Fruit fly (Drosophila melanogaster) whole organism, embryonic: ENCODE results near the gene CG10621.

ENCODE experiments used
- Ada2b ChIP-seq: fragments of 200-800 bp; sonication (Bioruptor generic); IDR thresholded peaks from 2 replicates; pipeline ENCODE4 v1.3.6; 2022; ENCODE audit warnings: missing biosample characterization, missing genetic modification characterization
- CG11247 ChIP-seq: fragments of 200-800 bp; sonication (Bioruptor generic); IDR thresholded peaks from 2 replicates; pipeline ENCODE4 v1.3.6; 2022; ENCODE audit warnings: missing biosample characterization, missing genetic modification characterization
- CG11695 ChIP-seq: fragments of 200-800 bp; sonication (Bioruptor generic); IDR thresholded peaks from 3 replicates; pipeline ENCODE4 v1.3.6; 2022; ENCODE audit warnings: missing biosample characterization, missing genetic modification characterization
- CG12155 ChIP-seq: fragments of 200-800 bp; sonication (Bioruptor generic); optimal IDR thresholded peaks from 3 replicates; lab custom pipeline; 2016; ENCODE audit warnings: missing biosample characterization, missing genetic modification characterization
- CG1233 ChIP-seq: fragments of 200-800 bp; sonication (Bioruptor generic); optimal IDR thresholded peaks from 4 replicates; lab custom pipeline; 2018; ENCODE audit warnings: missing biosample characterization, mild to moderate bottlenecking, missing genetic modification characterization
- CG12769 ChIP-seq: fragments of 200-800 bp; sonication (Bioruptor generic); optimal IDR thresholded peaks from 2 replicates; lab custom pipeline; 2019; ENCODE audit warnings: missing biosample characterization, mild to moderate bottlenecking, missing genetic modification characterization, moderate library complexity
- CG13775 ChIP-seq: fragments of 200-800 bp; sonication (Bioruptor generic); optimal IDR thresholded peaks from 3 replicates; lab custom pipeline; 2017; ENCODE audit warnings: missing biosample characterization, mild to moderate bottlenecking, missing genetic modification characterization
- CG14667 ChIP-seq: fragments of 200-800 bp; sonication (Bioruptor generic); IDR thresholded peaks from 2 replicates; pipeline ENCODE4 v1.3.6; 2022; ENCODE audit warnings: missing biosample characterization, missing genetic modification characterization
- CG14965 ChIP-seq: fragments of 200-800 bp; sonication (Bioruptor generic); optimal IDR thresholded peaks from 2 replicates; lab custom pipeline; 2016; ENCODE audit warnings: missing biosample characterization, missing genetic modification characterization, borderline replicate concordance
- CG15011 ChIP-seq: fragments of 200-800 bp; sonication (Bioruptor generic); optimal IDR thresholded peaks from 3 replicates; lab custom pipeline; 2018; ENCODE audit warnings: missing biosample characterization, mild to moderate bottlenecking, missing genetic modification characterization
- CG15269 ChIP-seq: fragments of 200-800 bp; sonication (Bioruptor generic); optimal IDR thresholded peaks from 2 replicates; lab custom pipeline; 2018; ENCODE audit warnings: missing biosample characterization, mild to moderate bottlenecking, missing genetic modification characterization, moderate library complexity
- CG15514 ChIP-seq: fragments of 200-800 bp; sonication (Bioruptor generic); optimal IDR thresholded peaks from 3 replicates; lab custom pipeline; 2017; ENCODE audit warnings: missing biosample characterization, missing genetic modification characterization, mild to moderate bottlenecking, moderate library complexity, missing genetic modification reagents
- CG18476 ChIP-seq: fragments of 200-800 bp; sonication (Bioruptor generic); optimal IDR thresholded peaks from 2 replicates; lab custom pipeline; 2016; ENCODE audit warnings: missing biosample characterization, mild to moderate bottlenecking, missing genetic modification characterization
- CG2678 ChIP-seq: fragments of 200-800 bp; sonication (Bioruptor generic); optimal IDR thresholded peaks from 3 replicates; lab custom pipeline; 2019; ENCODE audit warnings: missing biosample characterization, mild to moderate bottlenecking, missing genetic modification characterization, moderate library complexity
- CG3163 ChIP-seq: fragments of 200-800 bp; sonication (Bioruptor generic); optimal IDR thresholded peaks from 3 replicates; lab custom pipeline; 2016; ENCODE audit warnings: missing biosample characterization, missing genetic modification characterization
- CG4404 ChIP-seq: fragments of 200-800 bp; sonication (Bioruptor generic); IDR thresholded peaks from 2 replicates; pipeline ENCODE4 v1.3.6; 2022; ENCODE audit warnings: missing biosample characterization, missing genetic modification characterization
- CG7271 ChIP-seq: fragments of 200-800 bp; sonication (Bioruptor generic); optimal IDR thresholded peaks from 2 replicates; lab custom pipeline; 2018; ENCODE audit warnings: missing biosample characterization, mild to moderate bottlenecking, missing genetic modification characterization, moderate library complexity
- CG7839 ChIP-seq: fragments of 200-800 bp; sonication (Bioruptor generic); optimal IDR thresholded peaks from 3 replicates; lab custom pipeline; 2018; ENCODE audit warnings: missing biosample characterization, mild to moderate bottlenecking, missing genetic modification characterization, moderate library complexity
- CG8290 ChIP-seq, 3 experiments: fragments of 200-800 bp; sonication (Bioruptor generic); optimal IDR thresholded peaks; 2 replicates each; lab custom pipeline; 2016 to 2019; ENCODE audit warnings: missing biosample characterization in 3 of 3, missing genetic modification characterization in 3 of 3, mild to moderate bottlenecking in 2 of 3, moderate library complexity in 1 of 3
- Dek ChIP-seq: fragments of 200-800 bp; sonication (Bioruptor generic); optimal IDR thresholded peaks from 3 replicates; lab custom pipeline; 2019; ENCODE audit warnings: missing biosample characterization, mild to moderate bottlenecking, missing genetic modification characterization, moderate library complexity
- MESR4 ChIP-seq: fragments of 200-800 bp; sonication (Bioruptor generic); optimal IDR thresholded peaks from 2 replicates; lab custom pipeline; 2018; ENCODE audit warnings: missing biosample characterization, mild to moderate bottlenecking, missing genetic modification characterization, moderate library complexity
- Meics ChIP-seq: fragments of 200-800 bp; sonication (Bioruptor generic); optimal IDR thresholded peaks from 2 replicates; lab custom pipeline; 2017; ENCODE audit warnings: missing biosample characterization, mild to moderate bottlenecking, missing genetic modification characterization
- NC2β ChIP-seq: fragments of 200-800 bp; sonication (Bioruptor generic); optimal IDR thresholded peaks from 2 replicates; lab custom pipeline; 2016; ENCODE audit warnings: missing biosample characterization, missing genetic modification characterization
- NFAT ChIP-seq: fragments of 200-800 bp; sonication (Bioruptor generic); IDR thresholded peaks from 2 replicates; pipeline ENCODE4 v1.3.6; 2022; ENCODE audit warnings: missing biosample characterization, missing genetic modification characterization
- Ptx1 ChIP-seq: fragments of 200-800 bp; sonication (Bioruptor generic); IDR thresholded peaks from 2 replicates; pipeline ENCODE4 v1.3.6; 2022; ENCODE audit warnings: missing biosample characterization, missing genetic modification characterization
- ara ChIP-seq: fragments of 200-800 bp; sonication (Bioruptor generic); IDR thresholded peaks from 2 replicates; pipeline ENCODE4 v1.3.6; 2022; ENCODE audit warnings: missing biosample characterization, missing genetic modification characterization
- dmrt11E ChIP-seq: fragments of 200-800 bp; sonication (Bioruptor generic); optimal IDR thresholded peaks from 3 replicates; lab custom pipeline; 2018; ENCODE audit warnings: missing biosample characterization, mild to moderate bottlenecking, missing genetic modification characterization, moderate library complexity
- dysf ChIP-seq: fragments of 200-800 bp; sonication (Bioruptor generic); IDR thresholded peaks from 3 replicates; pipeline ENCODE4 v1.3.6; 2022; ENCODE audit warnings: missing biosample characterization, missing genetic modification characterization
- ewg ChIP-seq: fragments of 200-800 bp; sonication (Bioruptor generic); optimal IDR thresholded peaks from 3 replicates; lab custom pipeline; 2017; ENCODE audit warnings: mild to moderate bottlenecking, missing biosample characterization, missing genetic modification reagents, missing genetic modification characterization
- gsb ChIP-seq: fragments of 200-800 bp; sonication (Bioruptor generic); IDR thresholded peaks from 2 replicates; pipeline ENCODE4 v1.3.6; 2022; ENCODE audit warnings: missing biosample characterization, missing genetic modification characterization
- jumu ChIP-seq: fragments of 200-800 bp; sonication (Bioruptor generic); optimal IDR thresholded peaks from 3 replicates; lab custom pipeline; 2016; ENCODE audit warnings: missing biosample characterization, missing genetic modification characterization
- kah ChIP-seq: fragments of 200-800 bp; sonication (Bioruptor generic); optimal IDR thresholded peaks from 2 replicates; lab custom pipeline; 2018; ENCODE audit warnings: missing biosample characterization, mild to moderate bottlenecking, missing genetic modification characterization
- kay ChIP-seq: fragments of 200-800 bp; sonication (Bioruptor generic); optimal IDR thresholded peaks from 2 replicates; lab custom pipeline; 2016; ENCODE audit warnings: missing biosample characterization, missing genetic modification characterization
- klu ChIP-seq: fragments of 200-800 bp; sonication (Bioruptor generic); IDR thresholded peaks from 2 replicates; pipeline ENCODE4 v1.3.6; 2022; ENCODE audit warnings: missing biosample characterization, missing genetic modification characterization
- lbe ChIP-seq: fragments of 200-800 bp; sonication (Bioruptor generic); optimal IDR thresholded peaks from 2 replicates; lab custom pipeline; 2016; ENCODE audit warnings: missing biosample characterization, mild to moderate bottlenecking, missing genetic modification characterization
- mirr ChIP-seq: fragments of 200-800 bp; sonication (Bioruptor generic); optimal IDR thresholded peaks from 3 replicates; lab custom pipeline; 2018; ENCODE audit warnings: missing biosample characterization, mild to moderate bottlenecking, missing genetic modification characterization
- odd ChIP-seq: fragments of 200-800 bp; sonication (Bioruptor generic); optimal IDR thresholded peaks from 2 replicates; lab custom pipeline; 2017; ENCODE audit warnings: missing biosample characterization, mild to moderate bottlenecking, missing genetic modification characterization
- scrt ChIP-seq: fragments of 200-800 bp; sonication (Bioruptor generic); optimal IDR thresholded peaks from 2 replicates; lab custom pipeline; 2018; ENCODE audit warnings: missing biosample characterization, mild to moderate bottlenecking, missing genetic modification characterization, moderate library complexity
- sens ChIP-seq: fragments of 200-800 bp; sonication (Bioruptor generic); peaks from one replicate; lab custom pipeline; 2016; ENCODE audit warnings: missing biosample characterization, missing genetic modification characterization
- tgo ChIP-seq: fragments of 200-800 bp; sonication (Bioruptor generic); IDR thresholded peaks from 3 replicates; pipeline ENCODE4 v1.3.6; 2022; ENCODE audit warnings: missing biosample characterization, missing genetic modification characterization
- ttk ChIP-seq: fragments of 200-800 bp; sonication (Bioruptor generic); IDR thresholded peaks from 2 replicates; pipeline ENCODE4 v2.1.2; 2022; ENCODE audit warnings: missing biosample characterization, missing genetic modification characterization
- zfh2 ChIP-seq: fragments of 200-800 bp; sonication (Bioruptor generic); optimal IDR thresholded peaks from 2 replicates; lab custom pipeline; 2016; ENCODE audit warnings: missing biosample characterization, missing genetic modification characterization

The CG10621 gene

DNA sequence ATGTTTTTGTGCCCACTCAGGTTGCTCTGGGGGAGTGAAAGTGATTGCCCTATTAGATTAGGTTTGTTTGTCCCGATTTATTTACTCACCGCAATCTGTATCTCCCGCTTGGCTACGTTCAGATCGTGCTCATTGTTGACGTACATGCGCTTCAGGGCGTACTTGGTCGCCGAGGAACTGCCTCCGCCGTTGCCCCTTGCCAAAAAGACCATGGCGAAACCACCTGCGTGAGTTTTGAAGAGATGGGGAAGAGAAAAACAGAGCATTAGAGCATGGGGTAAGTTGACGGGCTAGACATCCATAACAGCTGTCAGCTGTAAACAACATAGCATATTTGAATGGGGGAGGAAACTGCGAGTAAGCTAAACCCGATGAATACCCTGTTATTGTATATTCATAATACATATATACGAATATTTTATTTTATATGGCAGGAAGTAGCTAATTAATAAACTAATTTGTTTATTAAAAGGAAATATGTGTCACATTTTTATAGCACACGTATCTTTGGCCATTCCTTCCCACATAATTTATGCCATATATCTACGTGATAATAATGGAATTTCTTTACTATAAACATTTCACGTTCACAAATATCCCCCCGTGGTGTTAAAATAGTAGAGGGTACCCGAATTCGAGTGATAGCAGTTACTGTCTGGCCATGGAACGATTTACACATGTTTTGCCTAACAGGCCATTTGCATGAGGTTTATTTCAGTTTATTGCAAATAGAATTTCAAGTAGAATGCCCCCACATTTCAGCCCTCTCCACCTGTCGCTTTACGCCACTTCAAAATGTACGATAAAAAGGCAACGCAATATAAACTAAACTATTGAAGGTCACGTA, 11.4 kb upstream of the CG10621 start (continued):
- TF ChIP-seq CG11695 (GFP tag; lab: Robert Waterston, UW) (peak; percentile 60; the same call in 2 of the 3 replicates), jumu (no peak), CG11247 (no peak), Ptx1 (GFP tag; lab: Robert Waterston, UW) (peak; percentile 60), kay (GFP tag; lab: Kevin White, UChicago) (no peak), zfh2 (GFP tag; lab: Kevin White, UChicago) (no peak), Ada2b (GFP tag; lab: Robert Waterston, UW) (peak; percentile 18; the same call in 1 of the 2 replicates), MESR4 (GFP tag; lab: Kevin White, UChicago) (no peak), CG8290 (GFP tag; optimal IDR thresholded peaks at IDR 0.05; lab: Kevin White, UChicago) (no peak), CG8290 (tag; optimal IDR thresholded peaks at IDR 0.05; lab: Kevin White, UChicago) (no peak), CG4404 (peak; percentile 16; the same call in 1 of the 2 replicates), CG13775 (GFP tag; lab: Kevin White, UChicago) (peak; percentile 22), gsb (GFP tag; lab: Robert Waterston, UW) (0 out of 2 replicates have a peak, but pooled peaks have one; percentile 5), dmrt11E (peak; percentile 16), odd (no peak), kah (GFP tag; lab: Kevin White, UChicago) (peak; percentile 75), CG1233 (no peak), CG12155 (no peak), CG2678 (tag; lab: Kevin White, UChicago) (peak; percentile 70), NC2β (no peak), CG18476 (no peak), CG14965 (GFP tag; lab: Kevin White, UChicago) (no peak), scrt (GFP tag; lab: Kevin White, UChicago) (peak; percentile 46), klu (GFP tag; lab: Robert Waterston, UW) (0 out of 2 replicates have a peak, but pooled peaks have one; percentile 6), ara (GFP tag; lab: Robert Waterston, UW) (0 out of 2 replicates have a peak, but pooled peaks have one; percentile 25), lbe (GFP tag; lab: Kevin White, UChicago) (no peak), dysf (GFP tag; lab: Robert Waterston, UW) (peak; percentile 71), CG15269 (tag; lab: Kevin White, UChicago) (peak; percentile 54), Meics (GFP tag; lab: Kevin White, UChicago) (peak; percentile 53), CG3163 (no peak), CG15011 (GFP tag; lab: Kevin White, UChicago) (peak; percentile 72), ttk (GFP tag; lab: Robert Waterston, UW) (no peak), tgo (GFP tag; lab: Robert Waterston, UW) (peak; percentile 52; the same call in 2 of the 3 replicates), CG7839 (tag; lab: Kevin White, UChicago) (peak; percentile 49), ewg (GFP tag; lab: Kevin White, UChicago) (peak; percentile 7), CG12769 (tag; lab: Kevin White, UChicago) (peak; percentile 51), CG7271 (no peak), mirr (peak; percentile 84), CG14667 (GFP tag; lab: Robert Waterston, UW) (no peak), sens (GFP tag; lab: Kevin White, UChicago) (peak; percentile 49), NFAT (no peak), CG15514 (peak; percentile 39), Dek (tag; lab: Kevin White, UChicago) (no peak)
